Worm (Caenorhabditis elegans) whole organism, L4 larva: ENCODE data around the gene T04C12.8.

Source experiments
- D1046.2 ChIP-seq: fragments of 200-800 bp; sonication (Bioruptor generic); IDR thresholded peaks from 2 replicates; pipeline ENCODE4 v1.3.6; 2022; ENCODE audit warnings: missing genetic modification characterization, missing compliant biosample characterization
- F10B5.3 ChIP-seq: sonication (generic microtip); optimal IDR thresholded peaks from 2 replicates; lab custom pipeline; 2016; ENCODE audit warnings: mild to moderate bottlenecking, missing genetic modification characterization, missing compliant biosample characterization
- F37D6.2 ChIP-seq: sonication (generic microtip); optimal IDR thresholded peaks from 2 replicates; lab custom pipeline; 2016; ENCODE audit warnings: mild to moderate bottlenecking, missing genetic modification characterization, missing compliant biosample characterization
- F49E8.2 ChIP-seq: sonication (generic microtip); optimal IDR thresholded peaks from 2 replicates; lab custom pipeline; 2016; ENCODE audit warnings: missing compliant biosample characterization, mild to moderate bottlenecking, missing genetic modification characterization, borderline replicate concordance
- R02D3.7 ChIP-seq: fragments of 150-350 bp; sonication (generic microtip); optimal IDR thresholded peaks from 3 replicates; lab custom pipeline; 2014; ENCODE audit warnings: missing biosample characterization, missing genetic modification characterization
- Y105C5A.15 ChIP-seq: fragments of 200-800 bp; sonication (Bioruptor generic); IDR thresholded peaks from 2 replicates; pipeline ENCODE4 v1.3.6; 2022; ENCODE audit warnings: missing genetic modification characterization, missing compliant biosample characterization
- Y48G9A.11 ChIP-seq: fragments of 200-800 bp; sonication (Bioruptor generic); IDR thresholded peaks from 2 replicates; pipeline ENCODE4 v1.3.6; 2022; ENCODE audit warnings: missing genetic modification reagents, missing genetic modification characterization, missing compliant biosample characterization
- Y5F2A.4 ChIP-seq: fragments of 200-800 bp; sonication (Bioruptor generic); optimal IDR thresholded peaks from 2 replicates; lab custom pipeline; 2018; ENCODE audit warnings: mild to moderate bottlenecking, missing genetic modification characterization, missing compliant biosample characterization
- Y75B8A.6 ChIP-seq: fragments of 200-800 bp; sonication (Bioruptor generic); IDR thresholded peaks from 2 replicates; pipeline ENCODE4 v1.3.6; 2022; ENCODE audit warnings: missing genetic modification reagents, missing genetic modification characterization, missing compliant biosample characterization
- ZK546.5 ChIP-seq, 2 experiments: sonication (generic microtip); optimal IDR thresholded peaks; 2 replicates each; lab custom pipeline; 2017; ENCODE audit warnings: missing biosample characterization in 2 of 2, missing genetic modification characterization in 2 of 2
- attf-4 ChIP-seq: sonication (generic microtip); optimal IDR thresholded peaks from 3 replicates; lab custom pipeline; 2017; ENCODE audit warnings: missing biosample characterization, missing genetic modification characterization
- ceh-20 ChIP-seq: fragments of 200-800 bp; sonication (Bioruptor generic); IDR thresholded peaks from 2 replicates; pipeline ENCODE4 v1.3.6; 2022; ENCODE audit warnings: missing genetic modification reagents, missing genetic modification characterization, missing compliant biosample characterization
- ceh-32 ChIP-seq: sonication (generic microtip); optimal IDR thresholded peaks from 2 replicates; lab custom pipeline; 2016; ENCODE audit warnings: mild to moderate bottlenecking, missing genetic modification characterization, missing compliant biosample characterization; ENCODE audit not compliant: poor library complexity
- cey-2 ChIP-seq: sonication (generic microtip); optimal IDR thresholded peaks from 3 replicates; lab custom pipeline; 2017; ENCODE audit warnings: missing genetic modification characterization, mild to moderate bottlenecking, missing compliant biosample characterization, antibody characterized with exemption, borderline replicate concordance; ENCODE audit not compliant: insufficient read depth
- ctbp-1 ChIP-seq: fragments of 200-800 bp; sonication (Bioruptor generic); IDR thresholded peaks from 2 replicates; pipeline ENCODE4 v1.3.6; 2022; ENCODE audit warnings: missing genetic modification reagents, missing genetic modification characterization, missing compliant biosample characterization
- daf-12 ChIP-seq: fragments of 150-350 bp; optimal IDR thresholded peaks from 2 replicates; lab custom pipeline; 2014; ENCODE audit warnings: missing biosample characterization, missing genetic modification reagents, missing genetic modification characterization
- daf-16 ChIP-seq, 3 experiments: sonication (generic microtip); optimal IDR thresholded peaks; 2 replicates each; lab custom pipeline; 2016 to 2017; ENCODE audit warnings: missing genetic modification characterization in 3 of 3, missing genetic modification reagents in 3 of 3, mild to moderate bottlenecking in 2 of 3, missing compliant biosample characterization in 2 of 3, missing biosample characterization in 1 of 3, moderate library complexity in 1 of 3
- dmd-6 ChIP-seq: fragments of 200-800 bp; sonication (Bioruptor generic); IDR thresholded peaks from 2 replicates; pipeline ENCODE4 v1.3.6; 2022; ENCODE audit warnings: missing genetic modification reagents, missing genetic modification characterization, missing compliant biosample characterization
- dpl-1 ChIP-seq: fragments of 150-350 bp; optimal IDR thresholded peaks from 2 replicates; lab custom pipeline; 2014; ENCODE audit warnings: missing biosample characterization, missing genetic modification reagents, missing genetic modification characterization
- duxl-1 ChIP-seq: sonication (generic microtip); optimal IDR thresholded peaks from 2 replicates; lab custom pipeline; 2016; ENCODE audit warnings: mild to moderate bottlenecking, missing genetic modification characterization, moderate library complexity, missing compliant biosample characterization; ENCODE audit not compliant: poor library complexity
- egl-43 ChIP-seq: fragments of 200-800 bp; sonication (Bioruptor generic); IDR thresholded peaks from 2 replicates; pipeline ENCODE4 v1.3.6; 2022; ENCODE audit warnings: missing genetic modification reagents, missing genetic modification characterization, missing compliant biosample characterization
- hlh-30 ChIP-seq: sonication (generic microtip); optimal IDR thresholded peaks from 2 replicates; lab custom pipeline; 2017; ENCODE audit warnings: antibody characterized with exemption, mild to moderate bottlenecking, missing genetic modification characterization, missing compliant biosample characterization; ENCODE audit not compliant: insufficient read depth
- lim-7 ChIP-seq: fragments of 200-800 bp; sonication (Bioruptor generic); IDR thresholded peaks from 2 replicates; pipeline ENCODE4 v1.3.6; 2022; ENCODE audit warnings: missing genetic modification characterization, missing compliant biosample characterization
- lin-13 ChIP-seq: fragments of 150-350 bp; optimal IDR thresholded peaks from 2 replicates; lab custom pipeline; 2014; ENCODE audit warnings: missing biosample characterization, missing genetic modification reagents, missing genetic modification characterization
- lin-15B ChIP-seq: fragments of 150-350 bp; sonication (generic microtip); optimal IDR thresholded peaks from 3 replicates; lab custom pipeline; 2014; ENCODE audit warnings: missing biosample characterization, missing genetic modification characterization
- lin-29 ChIP-seq: fragments of 200-800 bp; sonication (Bioruptor generic); IDR thresholded peaks from 2 replicates; pipeline ENCODE4 v1.3.6; 2022; ENCODE audit warnings: missing genetic modification reagents, missing genetic modification characterization, missing compliant biosample characterization
- lin-39 ChIP-seq: fragments of 150-350 bp; optimal IDR thresholded peaks from 2 replicates; lab custom pipeline; 2014; ENCODE audit warnings: missing biosample characterization, missing genetic modification reagents, missing genetic modification characterization
- mdl-1 ChIP-seq, 2 experiments: fragments of 150-350 bp in 1 of 2; sonication (generic microtip) in 1 of 2; optimal IDR thresholded peaks; 2 replicates each; lab custom pipeline; 2014 to 2017; ENCODE audit warnings: missing biosample characterization in 2 of 2, missing genetic modification characterization in 2 of 2
- mxl-3 ChIP-seq: fragments of 200-800 bp; sonication (Bioruptor generic); optimal IDR thresholded peaks from 2 replicates; lab custom pipeline; 2018; ENCODE audit warnings: mild to moderate bottlenecking, missing genetic modification characterization, missing compliant biosample characterization
- nhr-10 ChIP-seq: fragments of 150-350 bp; optimal IDR thresholded peaks from 2 replicates; lab custom pipeline; 2014; ENCODE audit warnings: missing biosample characterization, missing genetic modification characterization
- nhr-102 ChIP-seq: sonication (generic microtip); optimal IDR thresholded peaks from 2 replicates; lab custom pipeline; 2016; ENCODE audit warnings: mild to moderate bottlenecking, missing genetic modification characterization, moderate library complexity, missing compliant biosample characterization
- nhr-111 ChIP-seq: fragments of 200-800 bp; sonication (Bioruptor generic); optimal IDR thresholded peaks from 2 replicates; lab custom pipeline; 2018; ENCODE audit warnings: mild to moderate bottlenecking, missing genetic modification characterization, missing compliant biosample characterization
- nhr-237 ChIP-seq: sonication (generic microtip); optimal IDR thresholded peaks from 2 replicates; lab custom pipeline; 2017; ENCODE audit warnings: missing biosample characterization, missing genetic modification characterization
- nhr-42 ChIP-seq: fragments of 200-800 bp; sonication (Bioruptor generic); IDR thresholded peaks from 2 replicates; pipeline ENCODE4 v1.3.6; 2022; ENCODE audit warnings: missing genetic modification characterization, missing compliant biosample characterization
- pha-4 ChIP-seq, 2 experiments: fragments of 150-350 bp in 1 of 2; fragments of 200-800 bp in 1 of 2; sonication (Bioruptor generic) in 1 of 2; IDR thresholded peaks in 1 of 2; optimal IDR thresholded peaks in 1 of 2; 2 replicates each; pipeline versions ENCODE4 v1.3.6 to Lab custom; 2014 to 2022; ENCODE audit warnings: missing genetic modification characterization in 2 of 2, missing genetic modification reagents in 2 of 2, missing biosample characterization in 1 of 2, missing compliant biosample characterization in 1 of 2
- php-3 ChIP-seq: fragments of 200-800 bp; sonication (Bioruptor generic); IDR thresholded peaks from 2 replicates; pipeline ENCODE4 v1.3.6; 2022; ENCODE audit warnings: missing genetic modification reagents, missing genetic modification characterization, missing compliant biosample characterization
- pqm-1 ChIP-seq: sonication (generic microtip); optimal IDR thresholded peaks from 2 replicates; lab custom pipeline; 2017; ENCODE audit warnings: missing biosample characterization, missing genetic modification characterization
- saeg-2 ChIP-seq: fragments of 200-800 bp; sonication (Bioruptor generic); IDR thresholded peaks from 2 replicates; pipeline ENCODE4 v1.3.6; 2022; ENCODE audit warnings: missing genetic modification reagents, missing genetic modification characterization, missing compliant biosample characterization
- set-16 ChIP-seq: fragments of 200-800 bp; sonication (Bioruptor generic); IDR thresholded peaks from 2 replicates; pipeline ENCODE4 v1.3.6; 2022; ENCODE audit warnings: missing genetic modification reagents, missing genetic modification characterization, missing compliant biosample characterization
- skn-1 ChIP-seq: fragments of 150-350 bp; optimal IDR thresholded peaks from 2 replicates; lab custom pipeline; 2014; ENCODE audit warnings: missing biosample characterization, missing genetic modification characterization
- snpc-4 ChIP-seq: fragments of 150-350 bp; optimal IDR thresholded peaks from 2 replicates; lab custom pipeline; 2014; ENCODE audit warnings: missing biosample characterization, missing genetic modification characterization
- spr-3 ChIP-seq: fragments of 200-800 bp; sonication (Bioruptor generic); optimal IDR thresholded peaks from 2 replicates; lab custom pipeline; 2018; ENCODE audit warnings: mild to moderate bottlenecking, missing genetic modification characterization, missing compliant biosample characterization
- tag-97 ChIP-seq: fragments of 200-800 bp; sonication (Bioruptor generic); IDR thresholded peaks from 2 replicates; pipeline ENCODE4 v1.3.6; 2022; ENCODE audit warnings: missing genetic modification characterization, missing compliant biosample characterization
- unc-39 ChIP-seq: sonication (generic microtip); optimal IDR thresholded peaks from 2 replicates; lab custom pipeline; 2017; ENCODE audit warnings: missing biosample characterization, missing genetic modification characterization
- vab-7 ChIP-seq: fragments of 200-800 bp; sonication (Bioruptor generic); IDR thresholded peaks from 2 replicates; pipeline ENCODE4 v1.3.6; 2022; ENCODE audit warnings: missing genetic modification reagents, missing genetic modification characterization, missing compliant biosample characterization
- zfp-2 ChIP-seq: sonication (generic microtip); optimal IDR thresholded peaks from 2 replicates; lab custom pipeline; 2016; ENCODE audit warnings: mild to moderate bottlenecking, missing genetic modification characterization, missing compliant biosample characterization
- zip-11 ChIP-seq: fragments of 200-800 bp; sonication (Bioruptor generic); IDR thresholded peaks from 2 replicates; pipeline ENCODE4 v1.3.6; 2022; ENCODE audit warnings: missing genetic modification characterization, missing compliant biosample characterization
- ztf-11 ChIP-seq: fragments of 150-350 bp; optimal IDR thresholded peaks from 2 replicates; lab custom pipeline; 2014; ENCODE audit warnings: missing biosample characterization, missing genetic modification characterization
- ztf-7 ChIP-seq: fragments of 150-350 bp; optimal IDR thresholded peaks from 2 replicates; lab custom pipeline; 2014; ENCODE audit warnings: missing biosample characterization, missing genetic modification characterization

Gene T04C12.8

ce11 chrV:11078104-11078724 lies 9.1 kb upstream of the T04C12.8 start, which contains the start of gene act-2 (continued):
- TF ChIP-seq lim-7 (GFP tag; lab: Robert Waterston, UW) = no peak
- TF ChIP-seq Y105C5A.15 = no peak
- TF ChIP-seq mxl-3 (GFP tag; lab: Kevin White, UChicago) = peak; percentile 84
- TF ChIP-seq ztf-7 = no peak
- peak in 1 of 2 experiments; percentile 69 for TF ChIP-seq mdl-1 (tag; optimal IDR thresholded peaks at IDR 0.05; lab: Kevin White, UChicago)
- no peak for TF ChIP-seq R02D3.7 (tag; lab: Kevin White, UChicago)
- TF ChIP-seq ceh-32 (tag; lab: Kevin White, UChicago) = no peak
- 0 out of 2 replicates have a peak, but pooled peaks have one; percentile 26 for TF ChIP-seq ctbp-1
- no peak for TF ChIP-seq Y75B8A.6
- TF ChIP-seq dmd-6 (GFP tag; lab: Robert Waterston, UW) = peak; percentile 57
- TF ChIP-seq snpc-4 (tag; lab: Kevin White, UChicago) = no peak
- TF ChIP-seq daf-12 = no peak
- no peak for TF ChIP-seq lin-29 (GFP tag; lab: Robert Waterston, UW)
- no peak for TF ChIP-seq php-3 (GFP tag; lab: Robert Waterston, UW)
- TF ChIP-seq nhr-42 (GFP tag; lab: Robert Waterston, UW) = no peak
- no peak for TF ChIP-seq zip-11 (GFP tag; lab: Robert Waterston, UW)
- peak; percentile 88 for TF ChIP-seq hlh-30 (tag; lab: Kevin White, UChicago)
- TF ChIP-seq Y48G9A.11 (GFP tag; lab: Robert Waterston, UW) = 0 out of 2 replicates have a peak, but pooled peaks have one; percentile 42
- TF ChIP-seq attf-4 (tag; lab: Kevin White, UChicago) = no peak
- TF ChIP-seq unc-39 (tag; lab: Kevin White, UChicago) = no peak
- no peak for TF ChIP-seq daf-16 (GFP tag; optimal IDR thresholded peaks at IDR 0.05; lab: Kevin White, UChicago)
- TF ChIP-seq daf-16 (tag; optimal IDR thresholded peaks at IDR 0.05; lab: Kevin White, UChicago) = no peak
- TF ChIP-seq F37D6.2 (tag; lab: Kevin White, UChicago) = no peak
- no peak for TF ChIP-seq spr-3 (GFP tag; lab: Kevin White, UChicago)
- TF ChIP-seq zfp-2 (tag; lab: Kevin White, UChicago) = peak; percentile 9
- no peak for TF ChIP-seq D1046.2 (GFP tag; lab: Robert Waterston, UW)
- no peak for TF ChIP-seq ZK546.5 (tag; optimal IDR thresholded peaks at IDR 0.05; lab: Kevin White, UChicago)
- peak; percentile 28 for TF ChIP-seq lin-13 (GFP tag; lab: Kevin White, UChicago)
- no peak for TF ChIP-seq tag-97 (GFP tag; lab: Robert Waterston, UW)
- TF ChIP-seq Y5F2A.4 = no peak
- no peak for TF ChIP-seq nhr-10 (tag; lab: Kevin White, UChicago)
- TF ChIP-seq dpl-1 (GFP tag; lab: Kevin White, UChicago) = peak; percentile 93
- TF ChIP-seq pha-4 (GFP tag; IDR thresholded peaks at IDR 0.05; lab: Robert Waterston, UW) = 0 out of 2 replicates have a peak, but pooled peaks have one; percentile 16
- peak; percentile 73 for TF ChIP-seq pha-4 (tag; optimal IDR thresholded peaks at IDR 0.05; lab: Kevin White, UChicago)
- 0 out of 2 replicates have a peak, but pooled peaks have one; percentile 33 for TF ChIP-seq egl-43 (GFP tag; lab: Robert Waterston, UW)
- no peak for TF ChIP-seq F10B5.3 (tag; lab: Kevin White, UChicago)
- TF ChIP-seq set-16 (GFP tag; lab: Robert Waterston, UW) = no peak; the same call in 1 of the 2 replicates
- peak; percentile 71 for TF ChIP-seq pqm-1 (tag; lab: Kevin White, UChicago)
- TF ChIP-seq F49E8.2 = no peak
- TF ChIP-seq lin-39 (tag; lab: Kevin White, UChicago) = no peak
- no peak for TF ChIP-seq nhr-111 (GFP tag; lab: Kevin White, UChicago)
- no peak for TF ChIP-seq cey-2
- no peak for TF ChIP-seq nhr-102 (tag; lab: Kevin White, UChicago)
- no peak for TF ChIP-seq nhr-237 (tag; lab: Kevin White, UChicago)
- no peak for TF ChIP-seq saeg-2 (GFP tag; lab: Robert Waterston, UW)
- TF ChIP-seq lin-15B (tag; lab: Kevin White, UChicago) = no peak
- no peak for TF ChIP-seq skn-1
- no peak for TF ChIP-seq ztf-11
- no peak for TF ChIP-seq ceh-20
- TF ChIP-seq duxl-1 (tag; lab: Kevin White, UChicago) = peak; percentile 10
- peak; percentile 42; the same call in 1 of the 2 replicates for TF ChIP-seq vab-7 (GFP tag; lab: Robert Waterston, UW)
